Worm (Caenorhabditis elegans) whole organism, L1 larva: ENCODE measurements around the gene C01G10.5.

Experiments
- lsy-2 ChIP-seq, 2 experiments: fragments of 150-350 bp; optimal IDR thresholded peaks; 2 replicates each; lab custom pipeline; 2014; ENCODE audit warnings: missing biosample characterization in 2 of 2, missing genetic modification characterization in 2 of 2
- pqm-1 ChIP-seq: sonication (generic microtip); optimal IDR thresholded peaks from 3 replicates; lab custom pipeline; 2017; ENCODE audit warnings: missing biosample characterization, missing genetic modification characterization
- sptf-1 ChIP-seq: fragments of 150-350 bp; optimal IDR thresholded peaks from 2 replicates; lab custom pipeline; 2014; ENCODE audit warnings: missing biosample characterization, missing genetic modification characterization
- tbx-2 ChIP-seq: sonication (generic microtip); optimal IDR thresholded peaks from 2 replicates; lab custom pipeline; 2016; ENCODE audit warnings: missing genetic modification characterization, missing compliant biosample characterization
- unc-62 ChIP-seq: fragments of 150-350 bp; optimal IDR thresholded peaks from 2 replicates; lab custom pipeline; 2014; ENCODE audit warnings: missing biosample characterization, missing genetic modification reagents, missing genetic modification characterization

DNA sequence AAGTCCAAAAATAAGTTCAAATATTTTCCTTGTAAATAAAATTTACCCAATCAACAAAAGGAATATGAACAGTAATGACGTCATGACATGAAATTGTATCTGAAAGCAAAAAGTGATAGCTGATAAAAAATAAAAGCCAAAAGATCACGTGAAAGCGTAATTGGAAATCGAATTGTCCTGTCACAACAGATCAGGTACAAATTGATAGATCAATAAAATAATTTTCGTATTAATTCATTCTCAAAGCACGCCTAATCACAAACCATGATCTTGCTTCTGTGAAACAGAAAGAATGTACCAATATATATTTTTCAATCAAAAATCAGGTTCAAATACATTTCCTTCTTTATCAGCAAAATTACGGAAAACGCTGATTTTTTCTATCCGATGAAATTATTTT lies 30.2 kb upstream of the C01G10.5 start, which contains the start of gene flor-1:
- no peak for TF ChIP-seq sptf-1 (tag; lab: Kevin White, UChicago)
- TF ChIP-seq tbx-2 = no peak
- TF ChIP-seq unc-62 (GFP tag; lab: Kevin White, UChicago) = no peak
- TF ChIP-seq lsy-2 (tag; optimal IDR thresholded peaks at IDR 0.05; lab: Kevin White, UChicago) = no peak
- TF ChIP-seq pqm-1 (tag; lab: Kevin White, UChicago) = no peak
